Fruit fly (Drosophila melanogaster) whole organism, prepupa: ENCODE data around the gene CG43163.
A peak's percentile ranks its signal among the peaks of the same experiment; 100 is the strongest.

Experiments used
- CG10631 ChIP-seq: fragments of 200-800 bp; sonication (Bioruptor generic); optimal IDR thresholded peaks from 2 replicates; lab custom pipeline; 2016; ENCODE audit warnings: missing biosample characterization, missing genetic modification characterization
- CG10669 ChIP-seq: fragments of 200-800 bp; sonication (Bioruptor generic); optimal IDR thresholded peaks from 3 replicates; lab custom pipeline; 2018; ENCODE audit warnings: missing biosample characterization, mild to moderate bottlenecking, missing genetic modification characterization, moderate library complexity
- CG11294 ChIP-seq: fragments of 200-800 bp; sonication (Bioruptor generic); IDR thresholded peaks from 2 replicates; pipeline ENCODE4 v1.3.6; 2022; ENCODE audit warnings: missing biosample characterization, missing genetic modification characterization
- CG11762 ChIP-seq: fragments of 200-800 bp; sonication (Bioruptor generic); optimal IDR thresholded peaks from 3 replicates; lab custom pipeline; 2016; ENCODE audit warnings: missing biosample characterization, missing genetic modification characterization; ENCODE audit not compliant: insufficient read depth
- CG11902 ChIP-seq: fragments of 200-800 bp; sonication (Bioruptor generic); optimal IDR thresholded peaks from 3 replicates; lab custom pipeline; 2016; ENCODE audit warnings: missing biosample characterization, missing genetic modification characterization
- CG15336 ChIP-seq: fragments of 200-800 bp; sonication (Bioruptor generic); IDR thresholded peaks from 2 replicates; pipeline ENCODE4 v1.3.6; 2022; ENCODE audit warnings: missing biosample characterization, missing genetic modification characterization
- CG1621 ChIP-seq: fragments of 200-800 bp; sonication (Bioruptor generic); optimal IDR thresholded peaks from 3 replicates; lab custom pipeline; 2018; ENCODE audit warnings: missing biosample characterization, mild to moderate bottlenecking, missing genetic modification characterization
- CG3032 ChIP-seq: fragments of 200-800 bp; optimal IDR thresholded peaks from 2 replicates; lab custom pipeline; 2019; ENCODE audit warnings: missing biosample characterization, mild to moderate bottlenecking, missing genetic modification characterization, moderate library complexity
- CG32006 ChIP-seq: fragments of 200-800 bp; sonication (Bioruptor generic); optimal IDR thresholded peaks from 3 replicates; lab custom pipeline; 2017; ENCODE audit warnings: missing biosample characterization, mild to moderate bottlenecking, missing genetic modification characterization
- CG34406 ChIP-seq: fragments of 200-800 bp; sonication (Bioruptor generic); optimal IDR thresholded peaks from 3 replicates; lab custom pipeline; 2016; ENCODE audit warnings: missing biosample characterization, missing genetic modification characterization
- CG3919 ChIP-seq: fragments of 200-800 bp; sonication (Bioruptor generic); optimal IDR thresholded peaks from 3 replicates; lab custom pipeline; 2016; ENCODE audit warnings: missing biosample characterization, missing genetic modification characterization
- CG4318 ChIP-seq: fragments of 200-800 bp; sonication (Bioruptor generic); optimal IDR thresholded peaks from 3 replicates; lab custom pipeline; 2017; ENCODE audit warnings: missing biosample characterization, mild to moderate bottlenecking, missing genetic modification characterization
- CG6163 ChIP-seq: fragments of 200-800 bp; sonication (Bioruptor generic); IDR thresholded peaks from 3 replicates; pipeline ENCODE4 v1.3.6; 2022; ENCODE audit warnings: missing biosample characterization, missing genetic modification characterization
- CG6792 ChIP-seq: fragments of 200-800 bp; sonication (Bioruptor generic); optimal IDR thresholded peaks from 3 replicates; lab custom pipeline; 2016; ENCODE audit warnings: missing biosample characterization, missing genetic modification characterization
- CG6808 ChIP-seq: fragments of 200-800 bp; sonication (Bioruptor generic); optimal IDR thresholded peaks from 3 replicates; lab custom pipeline; 2017; ENCODE audit warnings: missing biosample characterization, missing genetic modification characterization, mild to moderate bottlenecking, moderate library complexity, missing genetic modification reagents
- CG6854 ChIP-seq: fragments of 200-800 bp; sonication (Bioruptor generic); optimal IDR thresholded peaks from 2 replicates; lab custom pipeline; 2017; ENCODE audit warnings: missing biosample characterization, mild to moderate bottlenecking, missing genetic modification characterization
- CG7368 ChIP-seq: fragments of 200-800 bp; sonication (Bioruptor generic); optimal IDR thresholded peaks from 3 replicates; lab custom pipeline; 2016; ENCODE audit warnings: missing biosample characterization, missing genetic modification characterization
- CG8119 ChIP-seq: fragments of 200-800 bp; sonication (Bioruptor generic); IDR thresholded peaks from 3 replicates; pipeline ENCODE4 v1.3.6; 2022; ENCODE audit warnings: missing biosample characterization, missing genetic modification characterization
- CG8319 ChIP-seq: fragments of 200-800 bp; sonication (Bioruptor generic); optimal IDR thresholded peaks from 3 replicates; lab custom pipeline; 2016; ENCODE audit warnings: missing biosample characterization, missing genetic modification characterization
- Eip75B ChIP-seq: fragments of 200-800 bp; sonication (Bioruptor generic); optimal IDR thresholded peaks from 3 replicates; lab custom pipeline; 2016; ENCODE audit warnings: missing biosample characterization, missing genetic modification characterization
- Eip78C ChIP-seq: fragments of 200-800 bp; sonication (Bioruptor generic); peaks from one replicate; lab custom pipeline; 2016; ENCODE audit warnings: missing biosample characterization, missing genetic modification characterization
- Ets21C ChIP-seq: fragments of 200-800 bp; sonication (Bioruptor generic); optimal IDR thresholded peaks from 3 replicates; lab custom pipeline; 2016; ENCODE audit warnings: missing biosample characterization, missing genetic modification characterization
- Ets96B ChIP-seq: fragments of 200-800 bp; optimal IDR thresholded peaks from 2 replicates; lab custom pipeline; 2019; ENCODE audit warnings: missing biosample characterization, mild to moderate bottlenecking, missing genetic modification characterization, moderate library complexity
- Gug ChIP-seq: fragments of 200-800 bp; sonication (Bioruptor generic); IDR thresholded peaks from 2 replicates; pipeline ENCODE4 v1.3.6; 2022; ENCODE audit warnings: missing biosample characterization, missing genetic modification characterization
- Hr38 ChIP-seq: sonication (Bioruptor generic); optimal IDR thresholded peaks from 2 replicates; lab custom pipeline; 2016; ENCODE audit warnings: missing biosample characterization, missing genetic modification characterization
- Hr39 ChIP-seq: fragments of 200-800 bp; sonication (Bioruptor generic); optimal IDR thresholded peaks from 2 replicates; lab custom pipeline; 2016; ENCODE audit warnings: missing biosample characterization, missing genetic modification characterization
- Hr4 ChIP-seq: fragments of 200-800 bp; sonication (Bioruptor generic); optimal IDR thresholded peaks from 3 replicates; lab custom pipeline; 2016; ENCODE audit warnings: missing biosample characterization, missing genetic modification characterization
- Lpt ChIP-seq: fragments of 200-800 bp; sonication (Bioruptor generic); optimal IDR thresholded peaks from 3 replicates; lab custom pipeline; 2016; ENCODE audit warnings: missing biosample characterization, missing genetic modification characterization
- OdsH ChIP-seq: fragments of 200-800 bp; sonication (Bioruptor generic); optimal IDR thresholded peaks from 3 replicates; lab custom pipeline; 2016; ENCODE audit warnings: missing biosample characterization, missing genetic modification characterization
- Sox102F ChIP-seq: fragments of 200-800 bp; sonication (Bioruptor generic); optimal IDR thresholded peaks from 2 replicates; lab custom pipeline; 2016; ENCODE audit warnings: missing biosample characterization, mild to moderate bottlenecking, missing genetic modification characterization
- Sox14 ChIP-seq: fragments of 200-800 bp; sonication (Bioruptor generic); optimal IDR thresholded peaks from 3 replicates; lab custom pipeline; 2016; ENCODE audit warnings: missing biosample characterization, missing genetic modification characterization
- Sox15 ChIP-seq: fragments of 200-800 bp; sonication (Bioruptor generic); optimal IDR thresholded peaks from 3 replicates; lab custom pipeline; 2016; ENCODE audit warnings: missing biosample characterization, missing genetic modification characterization
- achi ChIP-seq: fragments of 200-800 bp; sonication (Bioruptor generic); optimal IDR thresholded peaks from 3 replicates; lab custom pipeline; 2016; ENCODE audit warnings: missing biosample characterization, missing genetic modification characterization
- acj6 ChIP-seq: fragments of 200-800 bp; sonication (Bioruptor generic); optimal IDR thresholded peaks from 3 replicates; lab custom pipeline; 2016; ENCODE audit warnings: missing biosample characterization, missing genetic modification characterization
- eg ChIP-seq: fragments of 200-800 bp; sonication (Bioruptor generic); IDR thresholded peaks from 3 replicates; pipeline ENCODE4 v1.3.6; 2022; ENCODE audit warnings: missing biosample characterization, missing genetic modification characterization
- fd59A ChIP-seq: fragments of 200-800 bp; sonication (Bioruptor generic); optimal IDR thresholded peaks from 2 replicates; lab custom pipeline; 2017; ENCODE audit warnings: missing biosample characterization, mild to moderate bottlenecking, missing genetic modification characterization, missing genetic modification reagents
- fd85E ChIP-seq: fragments of 200-800 bp; sonication (Bioruptor generic); optimal IDR thresholded peaks from 3 replicates; lab custom pipeline; 2016; ENCODE audit warnings: missing biosample characterization, missing genetic modification characterization
- fkh ChIP-seq: fragments of 200-800 bp; sonication (Bioruptor generic); optimal IDR thresholded peaks from 3 replicates; lab custom pipeline; 2017; ENCODE audit warnings: missing biosample characterization, mild to moderate bottlenecking, missing genetic modification characterization, moderate library complexity
- lz ChIP-seq: fragments of 200-800 bp; sonication (Bioruptor generic); optimal IDR thresholded peaks from 3 replicates; lab custom pipeline; 2016; ENCODE audit warnings: missing biosample characterization, missing genetic modification characterization
- net ChIP-seq: fragments of 200-800 bp; sonication (Bioruptor generic); optimal IDR thresholded peaks from 3 replicates; lab custom pipeline; 2016; ENCODE audit warnings: missing biosample characterization, missing genetic modification characterization
- pdm3 ChIP-seq: fragments of 200-800 bp; sonication (Bioruptor generic); optimal IDR thresholded peaks from 3 replicates; lab custom pipeline; 2016; ENCODE audit warnings: missing biosample characterization, missing genetic modification characterization
- salr ChIP-seq, 2 experiments: fragments of 200-800 bp; sonication (Bioruptor generic); optimal IDR thresholded peaks; 3 replicates each; lab custom pipeline; 2016 to 2018; ENCODE audit warnings: missing biosample characterization in 2 of 2, missing genetic modification characterization in 2 of 2, mild to moderate bottlenecking in 1 of 2
- ss ChIP-seq, 2 experiments: fragments of 200-800 bp; sonication (Bioruptor generic); optimal IDR thresholded peaks; 2 replicates in 1 of 2; 3 replicates in 1 of 2; lab custom pipeline; 2017 to 2018; ENCODE audit warnings: mild to moderate bottlenecking in 2 of 2, missing biosample characterization in 2 of 2, missing genetic modification characterization in 2 of 2, moderate library complexity in 1 of 2
- svp ChIP-seq: fragments of 200-800 bp; sonication (Bioruptor generic); peaks from one replicate; lab custom pipeline; 2016; ENCODE audit warnings: missing biosample characterization, missing genetic modification characterization

The CG43163 gene

dm6 chr3L:8440771-8441549 is 66.0 kb downstream of the CG43163 start (continued):
- TF ChIP-seq acj6 (GFP tag; lab: Kevin White, UChicago) (peak; percentile 13), CG34406 (GFP tag; lab: Kevin White, UChicago) (peak; percentile 79), eg (GFP tag; lab: Robert Waterston, UW) (peak; percentile 97), CG32006 (GFP tag; lab: Kevin White, UChicago) (peak; percentile 83), CG7368 (GFP tag; lab: Kevin White, UChicago) (peak; percentile 78), Ets96B (tag; lab: Kevin White, UChicago) (peak; percentile 93), Hr4 (peak; percentile 55), fd85E (GFP tag; lab: Kevin White, UChicago) (no peak), CG8119 (GFP tag; lab: Robert Waterston, UW) (peak; percentile 96), Gug (no peak), Sox14 (GFP tag; lab: Kevin White, UChicago) (peak; percentile 57), Hr38 (GFP tag; lab: Kevin White, UChicago) (peak; percentile 16), CG6792 (no peak), CG1621 (peak; percentile 95), lz (GFP tag; lab: Kevin White, UChicago) (no peak), achi (GFP tag; lab: Kevin White, UChicago) (peak; percentile 51), net (GFP tag; lab: Kevin White, UChicago) (peak; percentile 92), Ets21C (GFP tag; lab: Kevin White, UChicago) (no peak), CG8319 (GFP tag; lab: Kevin White, UChicago) (peak; percentile 29), CG3032 (tag; lab: Kevin White, UChicago) (peak; percentile 93)

- TF ChIP-seq CG15336 (peak; percentile 56), Gug (no peak), Lpt (GFP tag; lab: Kevin White, UChicago) (no peak), Sox15 (GFP tag; lab: Kevin White, UChicago) (no peak), OdsH (GFP tag; lab: Kevin White, UChicago) (no peak), ss (GFP tag; optimal IDR thresholded peaks at IDR 0.05; lab: Kevin White, UChicago) (no peak), CG10631 (GFP tag; lab: Kevin White, UChicago) (peak; percentile 20), CG11762 (GFP tag; lab: Kevin White, UChicago) (no peak), Hr4 (peak; percentile 56), Eip78C (GFP tag; lab: Kevin White, UChicago) (peak; percentile 65), fd59A (GFP tag; lab: Kevin White, UChicago) (no peak), CG34406 (GFP tag; lab: Kevin White, UChicago) (no peak), svp (GFP tag; lab: Kevin White, UChicago) (no peak), Sox14 (GFP tag; lab: Kevin White, UChicago) (no peak), salr (GFP tag; optimal IDR thresholded peaks at IDR 0.05; lab: Kevin White, UChicago) (no peak), CG7368 (GFP tag; lab: Kevin White, UChicago) (no peak), CG10669 (GFP tag; lab: Kevin White, UChicago) (no peak), CG8319 (GFP tag; lab: Kevin White, UChicago) (no peak), CG11294 (GFP tag; lab: Robert Waterston, UW) (no peak), Sox102F (GFP tag; lab: Kevin White, UChicago) (no peak), CG3919 (GFP tag; lab: Kevin White, UChicago) (no peak), CG6854 (GFP tag; lab: Kevin White, UChicago) (no peak), pdm3 (GFP tag; lab: Kevin White, UChicago) (no peak), CG32006 (GFP tag; lab: Kevin White, UChicago) (no peak), CG11902 (GFP tag; lab: Kevin White, UChicago) (no peak), Hr39 (GFP tag; lab: Kevin White, UChicago) (no peak), CG6163 (GFP tag; lab: Robert Waterston, UW) (no peak), fkh (GFP tag; lab: Kevin White, UChicago) (no peak), CG3032 (tag; lab: Kevin White, UChicago) (peak; percentile 3), CG6808 (GFP tag; lab: Kevin White, UChicago) (no peak), Eip75B (GFP tag; lab: Kevin White, UChicago) (no peak), lz (GFP tag; lab: Kevin White, UChicago) (no peak), CG4318 (GFP tag; lab: Kevin White, UChicago) (no peak), eg (GFP tag; lab: Robert Waterston, UW) (no peak)
Observed at dm6 chr3L:8440079-8440478, 66.9 kb downstream of the CG43163 start.
